Worm (Caenorhabditis elegans) whole organism, young adult: ENCODE measurements around the gene str-248.

Experiments used
- T07F8.4 ChIP-seq: sonication (generic microtip); optimal IDR thresholded peaks from 2 replicates; lab custom pipeline; 2016; ENCODE audit warnings: mild to moderate bottlenecking, missing genetic modification characterization, moderate library complexity, missing compliant biosample characterization
- Y56A3A.18 ChIP-seq: fragments of 200-800 bp; sonication (Bioruptor generic); IDR thresholded peaks from 2 replicates; pipeline ENCODE4 v1.3.6; 2022; ENCODE audit warnings: missing genetic modification reagents, missing genetic modification characterization, missing compliant biosample characterization
- ets-4 ChIP-seq: fragments of 200-800 bp; sonication (Bioruptor generic); optimal IDR thresholded peaks from 2 replicates; lab custom pipeline; 2018; ENCODE audit warnings: mild to moderate bottlenecking, missing genetic modification characterization, missing compliant biosample characterization
- lsl-1 ChIP-seq: fragments of 200-800 bp; sonication (Bioruptor generic); optimal IDR thresholded peaks from 2 replicates; lab custom pipeline; 2018; ENCODE audit warnings: mild to moderate bottlenecking, missing genetic modification characterization, moderate library complexity, missing compliant biosample characterization
- nhr-179 ChIP-seq: sonication (generic microtip); optimal IDR thresholded peaks from 2 replicates; lab custom pipeline; 2016; ENCODE audit warnings: mild to moderate bottlenecking, missing genetic modification characterization, missing compliant biosample characterization
- snpc-3.4 ChIP-seq: sonication (generic microtip); optimal IDR thresholded peaks from 2 replicates; lab custom pipeline; 2017; ENCODE audit warnings: missing genetic modification characterization, mild to moderate bottlenecking, missing compliant biosample characterization, antibody characterized with exemption, moderate library complexity, missing genotype, missing genetic modification reagents
- snpc-4 ChIP-seq, 5 experiments: fragments of 150-350 bp in 1 of 5; sonication (generic microtip) in 4 of 5; optimal IDR thresholded peaks; 2 replicates each; lab custom pipeline; 2014 to 2018; ENCODE audit warnings: missing genetic modification characterization in 5 of 5, missing biosample characterization in 3 of 5, antibody characterized with exemption in 2 of 5, mild to moderate bottlenecking in 2 of 5, missing compliant biosample characterization in 2 of 5, missing genotype in 2 of 5, moderate library complexity in 2 of 5, missing genetic modification reagents in 1 of 5
- ztf-25 ChIP-seq: fragments of 200-800 bp; sonication (Bioruptor generic); IDR thresholded peaks from 2 replicates; pipeline ENCODE4 v1.3.6; 2022; ENCODE audit warnings: missing genetic modification reagents, missing genetic modification characterization, missing compliant biosample characterization
- ztf-3 ChIP-seq: fragments of 200-800 bp; sonication (Bioruptor generic); optimal IDR thresholded peaks from 2 replicates; lab custom pipeline; 2018; ENCODE audit warnings: mild to moderate bottlenecking, missing genetic modification characterization, missing compliant biosample characterization

- TF ChIP-seq nhr-179 (tag; lab: Kevin White, UChicago), result no peak
- no peak for TF ChIP-seq Y56A3A.18 (GFP tag; lab: Robert Waterston, UW)
- no peak for TF ChIP-seq snpc-4 (GFP tag; optimal IDR thresholded peaks at IDR 0.05; lab: Kevin White, UChicago)
- no peak for TF ChIP-seq snpc-4 (tag; optimal IDR thresholded peaks at IDR 0.05; lab: Kevin White, UChicago)
- TF ChIP-seq ztf-25, result no peak
- TF ChIP-seq T07F8.4 (tag; lab: Kevin White, UChicago), result no peak
- TF ChIP-seq snpc-3.4, result no peak
- no peak for TF ChIP-seq lsl-1 (GFP tag; lab: Kevin White, UChicago)
- no peak for TF ChIP-seq ztf-3 (GFP tag; lab: Kevin White, UChicago)
- no peak for TF ChIP-seq ets-4 (GFP tag; lab: Kevin White, UChicago)
Measured at ce11 chrV:15614534-15614933, 14.9 kb downstream of the str-248 start.
